Worm (Caenorhabditis elegans) whole organism, L1 larva: ENCODE results near the gene pod-1.

ENCODE experiments used
- nhr-76 ChIP-seq: sonication (generic microtip); optimal IDR thresholded peaks from 2 replicates; lab custom pipeline; 2017; ENCODE audit warnings: missing biosample characterization, missing genetic modification characterization
- unc-62 ChIP-seq: fragments of 150-350 bp; optimal IDR thresholded peaks from 2 replicates; lab custom pipeline; 2014; ENCODE audit warnings: missing biosample characterization, missing genetic modification reagents, missing genetic modification characterization

ce11 chrIII:13560715-13561114 lies 36.8 kb upstream of the pod-1 start:
- no peak for TF ChIP-seq unc-62 (GFP tag; lab: Kevin White, UChicago)
- TF ChIP-seq nhr-76 (tag; lab: Kevin White, UChicago) = no peak
